Fruit fly (Drosophila melanogaster) Kc167 (cell line): ENCODE results near the gene CG43702.

ENCODE experiments used
- Myc ChIP-seq: fragments of >200 bp; optimal IDR thresholded peaks from 2 replicates; lab custom pipeline; 2017; ENCODE audit warnings: missing external identifiers
- Sin3A ChIP-seq: fragments of >200 bp; optimal IDR thresholded peaks from 2 replicates; lab custom pipeline; 2018; ENCODE audit warnings: missing external identifiers
- h ChIP-seq: fragments of >200 bp; optimal IDR thresholded peaks from 3 replicates; lab custom pipeline; 2018; ENCODE audit warnings: missing external identifiers
- insv ChIP-seq: fragments of >200 bp; optimal IDR thresholded peaks from 3 replicates; lab custom pipeline; 2018; ENCODE audit warnings: missing external identifiers
- psq ChIP-seq: fragments of >200 bp; optimal IDR thresholded peaks from 2 replicates; lab custom pipeline; 2017; ENCODE audit warnings: missing external identifiers
- ttk ChIP-seq: sonication (Bioruptor generic); optimal IDR thresholded peaks from 2 replicates; lab custom pipeline; 2017; ENCODE audit warnings: missing external identifiers

Gene CG43702

dm6 chr3L:21266101-21266656 is 32.3 kb upstream of the CG43702 start:
- no peak for TF ChIP-seq insv (lab: Kevin White, UChicago)
- TF ChIP-seq Sin3A (lab: Kevin White, UChicago), result no peak

DNA sequence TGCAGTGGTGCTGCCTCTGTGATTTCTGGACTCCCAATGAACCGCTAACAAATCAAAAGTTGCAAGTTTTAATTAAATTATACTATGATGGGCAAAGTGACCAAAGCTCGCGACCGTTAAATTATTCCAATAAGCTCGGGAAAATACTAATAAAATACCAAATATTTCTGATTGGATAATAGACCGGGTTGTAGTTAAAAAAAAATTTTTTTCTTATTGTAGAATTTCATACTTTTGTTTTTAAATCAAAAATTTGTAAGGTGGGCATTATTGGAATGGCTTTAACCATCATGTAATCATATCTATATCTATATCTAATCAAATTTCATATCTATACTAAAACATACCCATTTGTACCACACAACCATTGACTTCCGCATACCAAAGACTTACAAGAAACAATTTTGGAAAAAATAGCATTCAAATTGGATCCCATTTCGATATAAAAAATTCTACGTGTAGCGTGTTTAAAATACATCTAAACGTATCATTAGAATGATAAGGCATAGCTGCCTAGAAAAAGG is 30.6 kb upstream of the CG43702 start, which contains the start of gene CG9391:
CG9391 (minus strand) TSS at position 474 of the 524 bp plus-strand sequence.
- TF ChIP-seq h (lab: Kevin White, UChicago) (no peak), insv (lab: Kevin White, UChicago) (no peak), Sin3A (lab: Kevin White, UChicago) (no peak), Myc (lab: Kevin White, UChicago) (no peak), psq (lab: Kevin White, UChicago) (no peak)

DNA sequence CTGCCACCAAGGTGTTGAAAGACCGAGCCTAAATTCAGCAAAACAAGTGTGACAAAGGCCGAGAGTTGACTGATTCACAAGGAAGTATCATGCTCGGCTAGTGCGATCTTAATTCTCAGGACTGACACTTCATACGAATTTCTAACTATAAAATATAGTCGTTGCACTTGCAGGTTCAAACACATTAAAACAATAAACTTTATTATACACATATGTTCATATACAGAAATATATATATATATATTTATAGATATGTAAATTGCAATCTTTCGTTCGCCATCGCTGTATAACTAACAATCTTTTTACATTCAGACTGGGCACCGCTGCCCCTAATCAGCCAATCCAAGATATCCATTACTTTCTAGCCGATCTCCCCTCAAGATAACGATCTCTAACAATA is 28.0 kb upstream of the CG43702 start, which contains the start of gene CG9389:
CG9389 (minus strand) TSS at position 101 of the 400 bp plus-strand sequence.
- no peak for TF ChIP-seq Sin3A (lab: Kevin White, UChicago)
- no peak for TF ChIP-seq psq (lab: Kevin White, UChicago)
- no peak for TF ChIP-seq Myc (lab: Kevin White, UChicago)
- no peak for TF ChIP-seq h (lab: Kevin White, UChicago)
- TF ChIP-seq insv (lab: Kevin White, UChicago), result no peak
- no peak for TF ChIP-seq ttk (lab: Kevin White, UChicago)

dm6 chr3L:21273504-21273903 is 25.0 kb upstream of the CG43702 start:
- no peak for TF ChIP-seq h (lab: Kevin White, UChicago)
- no peak for TF ChIP-seq Myc (lab: Kevin White, UChicago)
- no peak for TF ChIP-seq psq (lab: Kevin White, UChicago)
- TF ChIP-seq ttk (lab: Kevin White, UChicago), result no peak
- TF ChIP-seq insv (lab: Kevin White, UChicago), result no peak
- no peak for TF ChIP-seq Sin3A (lab: Kevin White, UChicago)

- TF ChIP-seq Myc (lab: Kevin White, UChicago), result no peak
- TF ChIP-seq ttk (lab: Kevin White, UChicago), result no peak
- TF ChIP-seq Sin3A (lab: Kevin White, UChicago), result no peak
- TF ChIP-seq insv (lab: Kevin White, UChicago), result no peak
- TF ChIP-seq h (lab: Kevin White, UChicago), result no peak
- no peak for TF ChIP-seq psq (lab: Kevin White, UChicago)
Measured at dm6 chr3L:21275921-21276295, 22.6 kb upstream of the CG43702 start.

- TF ChIP-seq ttk (lab: Kevin White, UChicago), result peak; percentile 45
- TF ChIP-seq psq (lab: Kevin White, UChicago), result no peak
Measured at dm6 chr3L:21276296-21277257, 21.9 kb upstream of the CG43702 start.

DNA sequence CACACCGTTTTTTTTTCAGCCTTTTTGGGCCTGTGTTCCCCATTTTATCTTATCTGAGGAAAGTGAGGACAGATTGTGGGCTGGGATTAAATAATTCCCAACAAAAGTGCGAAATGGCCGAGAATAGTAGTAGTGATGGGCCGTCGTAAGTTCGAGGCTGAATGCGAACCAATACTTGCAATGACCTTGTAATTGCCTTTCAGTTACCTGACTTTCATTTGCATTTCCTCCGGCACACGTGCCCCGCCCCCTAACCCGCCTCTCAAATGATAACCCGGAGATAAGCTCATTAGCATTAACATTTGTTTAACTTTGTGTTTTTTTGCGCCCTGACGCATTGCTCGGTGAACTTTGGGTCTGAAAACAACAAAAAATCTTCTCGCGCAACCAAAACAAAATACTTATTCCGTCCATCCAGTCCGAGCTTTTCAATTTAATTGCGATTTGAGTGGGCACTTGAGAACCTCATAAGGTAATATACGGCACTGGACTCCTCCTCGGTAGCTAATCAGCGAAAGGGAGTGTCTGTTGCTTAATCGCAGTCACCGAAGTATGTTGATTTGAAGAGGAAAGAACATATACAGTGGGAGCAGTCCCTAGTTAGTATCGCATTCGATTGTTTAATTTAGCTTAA is 20.5 kb upstream of the CG43702 start:
- no peak for TF ChIP-seq Sin3A (lab: Kevin White, UChicago)
- no peak for TF ChIP-seq insv (lab: Kevin White, UChicago)
- TF ChIP-seq Myc (lab: Kevin White, UChicago), result no peak
- no peak for TF ChIP-seq ttk (lab: Kevin White, UChicago)
- TF ChIP-seq h (lab: Kevin White, UChicago), result no peak
- no peak for TF ChIP-seq psq (lab: Kevin White, UChicago)

- TF ChIP-seq Sin3A (lab: Kevin White, UChicago), result no peak
- no peak for TF ChIP-seq psq (lab: Kevin White, UChicago)
- no peak for TF ChIP-seq h (lab: Kevin White, UChicago)
- no peak for TF ChIP-seq Myc (lab: Kevin White, UChicago)
- no peak for TF ChIP-seq insv (lab: Kevin White, UChicago)
- TF ChIP-seq ttk (lab: Kevin White, UChicago), result no peak
Measured at dm6 chr3L:21279168-21279567, 19.3 kb upstream of the CG43702 start.

DNA sequence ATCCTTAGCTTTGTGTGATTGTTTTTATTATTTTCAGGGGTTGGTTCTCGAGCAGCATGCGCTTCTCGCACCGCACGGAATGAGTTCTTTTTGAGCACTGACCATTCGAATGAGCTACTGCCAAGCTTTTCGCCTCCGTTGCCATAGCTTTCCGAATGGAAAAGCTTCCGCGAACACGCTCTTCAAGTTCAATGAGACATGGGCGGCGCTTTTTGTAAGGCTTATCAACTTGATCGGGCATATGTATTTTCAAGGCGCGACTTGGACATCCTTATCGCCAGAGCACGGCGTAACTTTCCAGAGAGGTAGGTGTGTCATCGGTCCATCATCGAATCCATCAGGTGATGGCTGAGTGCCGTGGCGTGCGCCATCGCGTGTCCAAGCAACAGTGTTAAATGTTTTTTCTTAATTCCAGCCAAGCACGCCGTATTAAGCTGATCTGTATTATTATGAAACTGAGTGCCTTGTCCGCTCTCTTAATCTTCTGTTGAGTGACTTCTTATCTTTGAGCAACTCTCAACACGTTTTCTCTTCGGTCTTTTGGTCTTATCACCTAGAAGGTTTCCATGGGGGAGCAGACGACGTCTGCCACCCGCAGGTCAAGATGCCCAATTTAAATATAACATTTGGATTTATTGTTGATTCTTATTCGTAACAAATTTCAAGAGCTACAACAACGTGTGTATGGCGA is 18.5 kb upstream of the CG43702 start, which contains the start of gene AcCoAS:
AcCoAS (minus strand) TSS at position 368 of the 691 bp plus-strand sequence.
- TF ChIP-seq insv (lab: Kevin White, UChicago), result no peak
- no peak for TF ChIP-seq ttk (lab: Kevin White, UChicago)
- no peak for TF ChIP-seq h (lab: Kevin White, UChicago)
- TF ChIP-seq Myc (lab: Kevin White, UChicago), result no peak
- no peak for TF ChIP-seq psq (lab: Kevin White, UChicago)
- no peak for TF ChIP-seq Sin3A (lab: Kevin White, UChicago)

dm6 chr3L:21280996-21281691 is 17.3 kb upstream of the CG43702 start, which contains the start of gene ppl:
Gene ppl (minus strand): TSS chr3L:21281506.
- TF ChIP-seq ttk (lab: Kevin White, UChicago) (no peak), Myc (lab: Kevin White, UChicago) (no peak), Sin3A (lab: Kevin White, UChicago) (no peak), insv (lab: Kevin White, UChicago) (no peak), psq (lab: Kevin White, UChicago) (no peak), h (lab: Kevin White, UChicago) (no peak)
